Fruit fly (Drosophila melanogaster): ENCODE data around the gene UQCR-14L.

dm6 chr3R:28317151-28317844 is 23.4 kb downstream of the UQCR-14L start:
- no peak for TF ChIP-seq Myc (optimal IDR thresholded peaks at IDR 0.05)
- TF ChIP-seq psq (optimal IDR thresholded peaks at IDR 0.05), result no peak
- TF ChIP-seq ttk (optimal IDR thresholded peaks at IDR 0.05), result no peak
- TF ChIP-seq Sin3A (optimal IDR thresholded peaks at IDR 0.05), result no peak
- no peak for TF ChIP-seq h (optimal IDR thresholded peaks at IDR 0.05)
- TF ChIP-seq insv (optimal IDR thresholded peaks at IDR 0.05), result no peak

Measured in Kc167 (cell line).